Worm (Caenorhabditis elegans) whole organism, L4 larva: ENCODE data around the gene cki-1.

ENCODE experiments used
- T26A8.4 ChIP-seq: fragments of 200-800 bp; sonication (Bioruptor generic); IDR thresholded peaks from 2 replicates; pipeline ENCODE4 v1.3.6; 2022; ENCODE audit warnings: missing genetic modification characterization, missing compliant biosample characterization
- Y5F2A.4 ChIP-seq: fragments of 200-800 bp; sonication (Bioruptor generic); optimal IDR thresholded peaks from 2 replicates; lab custom pipeline; 2018; ENCODE audit warnings: mild to moderate bottlenecking, missing genetic modification characterization, missing compliant biosample characterization
- Y75B8A.6 ChIP-seq: fragments of 200-800 bp; sonication (Bioruptor generic); IDR thresholded peaks from 2 replicates; pipeline ENCODE4 v1.3.6; 2022; ENCODE audit warnings: missing genetic modification reagents, missing genetic modification characterization, missing compliant biosample characterization
- aha-1 ChIP-seq: fragments of 150-350 bp; peaks from one replicate; lab custom pipeline; 2014; ENCODE audit warnings: missing biosample characterization, missing genetic modification characterization
- aly-2 ChIP-seq: sonication (generic microtip); optimal IDR thresholded peaks from 2 replicates; lab custom pipeline; 2018; ENCODE audit warnings: missing biosample characterization, missing genetic modification characterization
- ama-1 ChIP-seq: fragments of 150-350 bp; optimal IDR thresholded peaks from 2 replicates; lab custom pipeline; 2014; ENCODE audit warnings: inconsistent platforms, mixed read lengths
- ceh-28 ChIP-seq: fragments of 150-350 bp; optimal IDR thresholded peaks from 2 replicates; lab custom pipeline; 2014; ENCODE audit warnings: missing biosample characterization, missing genetic modification reagents, missing genetic modification characterization
- ceh-44 ChIP-seq: fragments of 200-800 bp; sonication (Bioruptor generic); IDR thresholded peaks from 2 replicates; pipeline ENCODE4 v1.3.6; 2022; ENCODE audit warnings: missing genetic modification reagents, missing genetic modification characterization, missing compliant biosample characterization
- ceh-82 ChIP-seq: sonication (generic microtip); optimal IDR thresholded peaks from 2 replicates; lab custom pipeline; 2017; ENCODE audit warnings: missing biosample characterization, missing genetic modification characterization
- fos-1 ChIP-seq: fragments of 150-350 bp; optimal IDR thresholded peaks from 2 replicates; lab custom pipeline; 2014; ENCODE audit warnings: missing biosample characterization, missing genetic modification characterization
- lin-15B ChIP-seq: fragments of 150-350 bp; sonication (generic microtip); optimal IDR thresholded peaks from 3 replicates; lab custom pipeline; 2014; ENCODE audit warnings: missing biosample characterization, missing genetic modification characterization
- nhr-10 ChIP-seq: fragments of 150-350 bp; optimal IDR thresholded peaks from 2 replicates; lab custom pipeline; 2014; ENCODE audit warnings: missing biosample characterization, missing genetic modification characterization
- nhr-76 ChIP-seq: fragments of 150-350 bp; optimal IDR thresholded peaks from 2 replicates; lab custom pipeline; 2014; ENCODE audit warnings: missing biosample characterization, missing genetic modification characterization
- unc-62 ChIP-seq, 3 experiments: fragments of 150-350 bp in 1 of 3; sonication (generic microtip); optimal IDR thresholded peaks in 2 of 3; peaks in 1 of 3; 1 replicate in 1 of 3; 2 replicates in 2 of 3; lab custom pipeline; 2014 to 2017; ENCODE audit warnings: missing biosample characterization in 3 of 3, missing genetic modification characterization in 3 of 3, missing genetic modification reagents in 3 of 3, missing genotype in 1 of 3

- no peak for TF ChIP-seq aly-2 (tag; lab: Kevin White, UChicago)
- TF ChIP-seq nhr-10 (tag; lab: Kevin White, UChicago) = no peak
- TF ChIP-seq nhr-76 (tag; lab: Kevin White, UChicago) = no peak
- TF ChIP-seq unc-62 (GFP tag; optimal IDR thresholded peaks at IDR 0.05 in 1 of 2; lab: Kevin White, UChicago) = no peak
- TF ChIP-seq unc-62 (tag; optimal IDR thresholded peaks at IDR 0.05; lab: Kevin White, UChicago) = no peak
- no peak for TF ChIP-seq ceh-44 (GFP tag; lab: Robert Waterston, UW)
- no peak for TF ChIP-seq ama-1 (lab: Kevin White, UChicago)
- TF ChIP-seq aha-1 (tag; lab: Kevin White, UChicago) = no peak
- no peak for TF ChIP-seq T26A8.4 (GFP tag; lab: Robert Waterston, UW)
- TF ChIP-seq Y5F2A.4 (GFP tag; lab: Kevin White, UChicago) = no peak
- TF ChIP-seq ceh-28 (tag; lab: Kevin White, UChicago) = no peak
- TF ChIP-seq fos-1 = no peak
- no peak for TF ChIP-seq lin-15B (tag; lab: Kevin White, UChicago)
- TF ChIP-seq ceh-82 = no peak
- TF ChIP-seq Y75B8A.6 (GFP tag; lab: Robert Waterston, UW) = no peak
Observed at ce11 chrII:7835314-7835713, 24.3 kb downstream of the cki-1 start, which contains the start of gene cex-2.
